Worm (Caenorhabditis elegans): ENCODE measurements around the gene T06C12.14.
"Not testable (repeated sequence)": the region's sequence is repeated elsewhere in the genome, so short reads cannot be mapped to it uniquely, and the experiment has no call there.

Gene T06C12.14

DNA sequence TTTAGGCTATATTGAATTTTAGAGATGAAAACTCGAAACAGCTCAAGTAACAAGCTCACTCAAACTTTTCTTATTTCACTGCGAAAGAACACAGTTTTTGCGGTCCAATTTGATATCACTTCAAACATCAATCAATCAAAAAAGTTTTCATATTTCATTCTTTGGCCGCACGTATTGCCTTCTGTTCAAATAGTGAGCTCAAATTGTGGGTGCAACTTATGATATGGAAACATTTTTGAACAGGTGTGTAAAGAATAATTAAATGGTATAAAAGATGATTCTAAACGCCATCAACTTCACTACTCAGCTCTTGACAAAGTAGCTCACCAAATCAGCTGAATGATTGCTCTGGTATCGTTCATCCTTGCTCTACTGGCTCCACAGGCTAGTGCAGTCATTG is at the start of gene T06C12.14:
TSS of gene T06C12.14 (plus strand) at position 301 of the 400 bp plus-strand sequence.
- no peak for TF ChIP-seq rbr-2 (tag; optimal IDR thresholded peaks at IDR 0.05)
- no peak for TF ChIP-seq ama-1 (optimal IDR thresholded peaks at IDR 0.05)
- no peak for TF ChIP-seq F37D6.2 (tag; optimal IDR thresholded peaks at IDR 0.05)
- TF ChIP-seq lim-7 (GFP tag; IDR thresholded peaks at IDR 0.05): no peak
- TF ChIP-seq unc-62 (GFP tag; optimal IDR thresholded peaks at IDR 0.05 in 1 of 2): peak in 1 of 2 experiments; percentile 53
- no peak for TF ChIP-seq unc-62 (tag; optimal IDR thresholded peaks at IDR 0.05)
- TF ChIP-seq vab-7 (GFP tag; IDR thresholded peaks at IDR 0.05): no peak
- TF ChIP-seq nhr-42 (GFP tag; IDR thresholded peaks at IDR 0.05): no peak

DNA sequence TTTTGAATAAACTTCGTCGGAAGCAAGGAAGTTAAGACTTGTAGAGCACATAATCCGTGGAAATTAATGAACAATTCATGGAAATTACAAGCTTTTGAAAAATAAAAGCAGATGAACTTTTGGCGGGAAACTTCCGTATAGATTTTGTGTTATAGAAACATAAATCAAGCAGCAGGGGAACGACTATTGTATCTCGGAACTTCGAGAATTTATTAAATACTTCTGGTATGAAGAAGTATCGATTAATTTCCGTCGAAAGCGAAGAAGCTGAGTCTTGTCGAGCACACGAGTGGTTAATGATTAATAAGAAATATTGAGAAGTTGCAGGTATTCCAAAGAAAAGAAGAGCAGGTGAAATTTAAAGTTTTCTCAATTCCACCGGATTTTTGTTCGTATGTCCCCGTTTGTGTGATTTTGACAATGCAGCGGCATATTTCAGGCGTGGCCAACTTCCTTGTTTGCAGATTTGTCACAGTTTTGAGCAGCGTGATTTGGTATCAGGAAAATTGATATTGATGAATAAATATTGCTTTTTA is 49.5 kb upstream of the T06C12.14 start, which contains the start of gene srh-147:
TSS of gene srh-147 (minus strand) at position 51 of the 536 bp plus-strand sequence.
- TF ChIP-seq unc-62 (GFP tag; optimal IDR thresholded peaks at IDR 0.05 in 1 of 2): peak in 1 of 2 experiments; percentile 48
- TF ChIP-seq unc-62 (tag; optimal IDR thresholded peaks at IDR 0.05): not testable (repeated sequence)

DNA sequence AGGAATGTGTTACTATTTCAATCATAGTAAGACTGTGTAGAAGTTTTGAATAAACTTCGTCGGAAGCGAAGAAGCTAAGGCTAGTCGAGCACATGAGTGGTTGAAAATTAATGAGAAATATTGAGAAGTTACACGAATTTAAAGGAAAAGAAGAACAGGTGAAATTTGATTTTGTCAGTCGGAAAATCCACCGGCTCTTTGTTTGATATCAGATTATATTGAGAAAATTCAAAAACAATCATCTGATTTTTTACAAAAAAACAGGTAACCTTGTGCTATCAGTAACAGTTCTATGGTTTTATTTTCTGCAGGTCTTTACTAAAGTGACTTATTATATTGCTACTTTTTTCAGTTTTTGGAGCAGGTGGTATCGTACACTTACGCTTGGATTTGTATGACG is 41.5 kb upstream of the T06C12.14 start, which contains the start of gene srh-148:
TSS of gene srh-148 (minus strand) at position 101 of the 400 bp plus-strand sequence.
- no peak for TF ChIP-seq egl-27 (tag; optimal IDR thresholded peaks at IDR 0.05)
- no peak for TF ChIP-seq mdl-1 (tag; optimal IDR thresholded peaks at IDR 0.05)
- TF ChIP-seq zip-11 (GFP tag; IDR thresholded peaks at IDR 0.05): no peak
- no peak for TF ChIP-seq mxl-2 (GFP tag; conservative IDR thresholded peaks at IDR 0.05)
- TF ChIP-seq skn-1 (tag; optimal IDR thresholded peaks at IDR 0.05): no peak
- TF ChIP-seq pha-4 (GFP tag; IDR thresholded peaks at IDR 0.05): no peak
- no peak for TF ChIP-seq pha-4 (tag; optimal IDR thresholded peaks at IDR 0.05)
- TF ChIP-seq Y48G9A.11 (GFP tag; IDR thresholded peaks at IDR 0.05): no peak
- no peak for TF ChIP-seq lin-13 (GFP tag; optimal IDR thresholded peaks at IDR 0.05)
- TF ChIP-seq ceh-82 (tag; optimal IDR thresholded peaks at IDR 0.05): no peak
- TF ChIP-seq tag-97 (GFP tag; IDR thresholded peaks at IDR 0.05): no peak
- no peak for TF ChIP-seq T26A8.4 (GFP tag; IDR thresholded peaks at IDR 0.05)
- TF ChIP-seq ceh-32 (tag; optimal IDR thresholded peaks at IDR 0.05; ENCODE audit: poor library complexity): no peak
- no peak for TF ChIP-seq madf-9 (GFP tag; conservative IDR thresholded peaks at IDR 0.05)
- no peak for TF ChIP-seq duxl-1 (tag; optimal IDR thresholded peaks at IDR 0.05; ENCODE audit: poor library complexity)
- no peak for TF ChIP-seq D1046.2 (GFP tag; IDR thresholded peaks at IDR 0.05)
- TF ChIP-seq nhr-42 (GFP tag; IDR thresholded peaks at IDR 0.05): no peak
- TF ChIP-seq lir-3 (tag; optimal IDR thresholded peaks at IDR 0.05): no peak
- TF ChIP-seq vab-7 (GFP tag; IDR thresholded peaks at IDR 0.05): no peak

DNA sequence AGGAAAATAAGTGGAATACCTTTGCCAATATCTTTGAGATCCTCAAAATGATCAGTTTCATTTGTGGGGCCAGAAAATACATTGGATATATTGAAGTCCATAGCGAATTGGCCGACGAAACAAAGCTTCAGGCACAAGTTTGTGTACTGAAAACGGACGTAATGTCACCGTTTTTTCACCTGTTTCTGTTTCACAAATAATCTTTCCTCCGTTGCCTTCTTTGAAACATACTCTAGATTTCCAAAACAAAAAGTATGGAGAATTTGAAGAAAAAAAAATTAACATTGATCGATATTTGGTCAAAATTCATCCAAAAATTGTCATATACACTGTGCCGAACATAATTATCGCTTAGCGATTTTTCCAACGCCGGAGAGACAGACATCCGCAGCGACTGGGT is 37.2 kb upstream of the T06C12.14 start, which contains the start of gene srz-12:
TSS of gene srz-12 (minus strand) at position 101 of the 400 bp plus-strand sequence.
- no peak for TF ChIP-seq aha-1 (tag)
- TF ChIP-seq lin-29 (GFP tag; IDR thresholded peaks at IDR 0.05): no peak
- no peak for TF ChIP-seq nhr-28 (tag; optimal IDR thresholded peaks at IDR 0.05)
- no peak for TF ChIP-seq Y75B8A.6 (GFP tag; IDR thresholded peaks at IDR 0.05)
- no peak for TF ChIP-seq mxl-2 (GFP tag; conservative IDR thresholded peaks at IDR 0.05)
- no peak for TF ChIP-seq daf-16 (GFP tag; optimal IDR thresholded peaks at IDR 0.05)
- TF ChIP-seq daf-16 (tag; optimal IDR thresholded peaks at IDR 0.05): no peak
- TF ChIP-seq hlh-11 (tag; optimal IDR thresholded peaks at IDR 0.05): no peak
- TF ChIP-seq lin-39 (tag; optimal IDR thresholded peaks at IDR 0.05): no peak
- no peak for TF ChIP-seq cey-2 (tag; optimal IDR thresholded peaks at IDR 0.05; ENCODE audit: borderline replicate concordance, insufficient read depth)
- TF ChIP-seq hif-1 (tag; optimal IDR thresholded peaks at IDR 0.05): no peak
- no peak for TF ChIP-seq ZK337.2 (GFP tag; IDR thresholded peaks at IDR 0.05)
